Worm (Caenorhabditis elegans) whole organism, late embryonic: ENCODE data around the gene F19B10.4.

Experiments
- F13H6.1 ChIP-seq: sonication (generic microtip); optimal IDR thresholded peaks from 2 replicates; lab custom pipeline; 2016; ENCODE audit warnings: missing genetic modification characterization, missing compliant biosample characterization
- ahr-1 ChIP-seq: sonication (generic microtip); optimal IDR thresholded peaks from 2 replicates; lab custom pipeline; 2016; ENCODE audit warnings: missing genetic modification characterization, missing compliant biosample characterization
- ceh-45 ChIP-seq: fragments of 200-800 bp; sonication (Bioruptor generic); IDR thresholded peaks from 2 replicates; pipeline ENCODE4 v1.3.6; 2022; ENCODE audit warnings: missing genetic modification reagents, missing genetic modification characterization, missing compliant biosample characterization
- che-1 ChIP-seq: sonication (generic microtip); optimal IDR thresholded peaks from 2 replicates; lab custom pipeline; 2016; ENCODE audit warnings: mild to moderate bottlenecking, missing genetic modification characterization, missing compliant biosample characterization
- fkh-10 ChIP-seq: fragments of 150-350 bp; optimal IDR thresholded peaks from 2 replicates; lab custom pipeline; 2014; ENCODE audit warnings: missing biosample characterization, missing genetic modification reagents, missing genetic modification characterization
- lin-11 ChIP-seq: fragments of 200-800 bp; sonication (Bioruptor generic); optimal IDR thresholded peaks from 2 replicates; lab custom pipeline; 2018; ENCODE audit warnings: mild to moderate bottlenecking, missing genetic modification characterization, missing compliant biosample characterization
- pag-3 ChIP-seq: sonication (generic microtip); optimal IDR thresholded peaks from 2 replicates; lab custom pipeline; 2016; ENCODE audit warnings: missing compliant biosample characterization, missing genetic modification characterization, borderline replicate concordance
- pha-4 ChIP-seq: fragments of 150-350 bp; optimal IDR thresholded peaks from 2 replicates; lab custom pipeline; 2018; ENCODE audit warnings: missing biosample characterization, missing genetic modification reagents, missing genetic modification characterization
- pqm-1 ChIP-seq: sonication (generic microtip); optimal IDR thresholded peaks from 2 replicates; lab custom pipeline; 2016; ENCODE audit warnings: missing genetic modification characterization, missing compliant biosample characterization
- tbx-2 ChIP-seq: sonication (generic microtip); optimal IDR thresholded peaks from 2 replicates; lab custom pipeline; 2016; ENCODE audit warnings: missing genetic modification characterization, missing compliant biosample characterization
- unc-3 ChIP-seq, 2 experiments: fragments of 200-800 bp in 1 of 2; sonication (Bioruptor generic) in 1 of 2; sonication (generic microtip) in 1 of 2; conservative IDR thresholded peaks in 1 of 2; optimal IDR thresholded peaks in 1 of 2; 2 replicates each; pipeline versions ENCODE4 v1.3.6 to Lab custom; 2016 to 2022; ENCODE audit warnings: missing compliant biosample characterization in 2 of 2, missing genetic modification characterization in 2 of 2, missing genetic modification reagents in 1 of 2
- zip-5 ChIP-seq: sonication (generic microtip); optimal IDR thresholded peaks from 2 replicates; lab custom pipeline; 2016; ENCODE audit warnings: missing genetic modification characterization, missing compliant biosample characterization

DNA sequence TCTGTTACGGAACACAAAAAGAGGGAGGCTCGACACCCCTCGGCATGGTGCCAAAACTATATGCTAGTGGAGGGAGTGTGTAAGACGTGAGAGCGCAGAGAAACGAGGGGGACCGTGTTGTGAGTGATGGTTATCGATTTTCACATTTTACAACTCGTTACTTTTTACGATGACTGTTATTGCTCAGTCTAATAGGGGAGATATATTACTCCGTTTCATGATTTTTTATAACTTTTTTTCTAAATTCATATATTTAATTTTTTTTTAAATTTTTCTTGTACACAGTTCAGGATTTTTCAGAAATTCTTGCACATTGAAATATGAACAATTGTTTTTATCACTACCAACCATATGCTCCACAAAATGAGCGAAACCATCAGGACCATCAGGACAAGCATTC, 4.5 kb upstream of the F19B10.4 start, which contains the start of gene F19B10.5:
- no peak for TF ChIP-seq tbx-2 (tag; lab: Kevin White, UChicago)
- TF ChIP-seq pag-3 (tag; lab: Kevin White, UChicago) = no peak
- TF ChIP-seq pha-4 (tag; lab: Kevin White, UChicago) = no peak
- TF ChIP-seq ceh-45 (GFP tag; lab: Robert Waterston, UW) = no peak
- TF ChIP-seq zip-5 = no peak
- TF ChIP-seq pqm-1 (tag; lab: Kevin White, UChicago) = no peak
- TF ChIP-seq ahr-1 (tag; lab: Kevin White, UChicago) = no peak
- TF ChIP-seq fkh-10 (GFP tag; lab: Kevin White, UChicago) = no peak
- TF ChIP-seq lin-11 (tag; lab: Kevin White, UChicago) = no peak
- no peak for TF ChIP-seq unc-3 (GFP tag; conservative IDR thresholded peaks at IDR 0.05; lab: Robert Waterston, UW)
- TF ChIP-seq unc-3 (tag; optimal IDR thresholded peaks at IDR 0.05; lab: Kevin White, UChicago) = no peak
- no peak for TF ChIP-seq F13H6.1
- no peak for TF ChIP-seq che-1 (tag; lab: Kevin White, UChicago)
